Fruit fly (Drosophila melanogaster) whole organism, prepupa: Measurements from ENCODE around the gene Pex3.

Experiments used
- Blimp-1 ChIP-seq: fragments of 200-800 bp; sonication (Bioruptor generic); optimal IDR thresholded peaks from 3 replicates; lab custom pipeline; 2017; ENCODE audit warnings: missing biosample characterization, missing genetic modification characterization, mild to moderate bottlenecking, moderate library complexity, missing genetic modification reagents
- CG10631 ChIP-seq: fragments of 200-800 bp; sonication (Bioruptor generic); optimal IDR thresholded peaks from 2 replicates; lab custom pipeline; 2016; ENCODE audit warnings: missing biosample characterization, missing genetic modification characterization
- CG10669 ChIP-seq: fragments of 200-800 bp; sonication (Bioruptor generic); optimal IDR thresholded peaks from 3 replicates; lab custom pipeline; 2018; ENCODE audit warnings: missing biosample characterization, mild to moderate bottlenecking, missing genetic modification characterization, moderate library complexity
- CG15336 ChIP-seq: fragments of 200-800 bp; sonication (Bioruptor generic); IDR thresholded peaks from 2 replicates; pipeline ENCODE4 v1.3.6; 2022; ENCODE audit warnings: missing biosample characterization, missing genetic modification characterization
- CG31627 ChIP-seq: fragments of 200-800 bp; sonication (Bioruptor generic); optimal IDR thresholded peaks from 3 replicates; lab custom pipeline; 2016; ENCODE audit warnings: missing biosample characterization, missing genetic modification characterization
- Eip78C ChIP-seq: fragments of 200-800 bp; sonication (Bioruptor generic); peaks from one replicate; lab custom pipeline; 2016; ENCODE audit warnings: missing biosample characterization, missing genetic modification characterization
- Ets96B ChIP-seq: fragments of 200-800 bp; optimal IDR thresholded peaks from 2 replicates; lab custom pipeline; 2019; ENCODE audit warnings: missing biosample characterization, mild to moderate bottlenecking, missing genetic modification characterization, moderate library complexity
- Lpt ChIP-seq: fragments of 200-800 bp; sonication (Bioruptor generic); optimal IDR thresholded peaks from 3 replicates; lab custom pipeline; 2016; ENCODE audit warnings: missing biosample characterization, missing genetic modification characterization
- Met ChIP-seq: fragments of 200-800 bp; sonication (Bioruptor generic); optimal IDR thresholded peaks from 3 replicates; lab custom pipeline; 2016; ENCODE audit warnings: missing biosample characterization, missing genetic modification characterization
- dsx ChIP-seq: fragments of 200-800 bp; optimal IDR thresholded peaks from 3 replicates; lab custom pipeline; 2019; ENCODE audit warnings: missing biosample characterization, mild to moderate bottlenecking, missing genetic modification characterization, moderate library complexity; ENCODE audit not compliant: poor library complexity, severe bottlenecking
- esn ChIP-seq: fragments of 200-800 bp; sonication (Bioruptor generic); optimal IDR thresholded peaks from 2 replicates; lab custom pipeline; 2016; ENCODE audit warnings: missing biosample characterization, mild to moderate bottlenecking, missing genetic modification characterization, moderate library complexity
- net ChIP-seq: fragments of 200-800 bp; sonication (Bioruptor generic); optimal IDR thresholded peaks from 3 replicates; lab custom pipeline; 2016; ENCODE audit warnings: missing biosample characterization, missing genetic modification characterization
- pdm3 ChIP-seq: fragments of 200-800 bp; sonication (Bioruptor generic); optimal IDR thresholded peaks from 3 replicates; lab custom pipeline; 2016; ENCODE audit warnings: missing biosample characterization, missing genetic modification characterization
- ss ChIP-seq, 2 experiments: fragments of 200-800 bp; sonication (Bioruptor generic); optimal IDR thresholded peaks; 2 replicates in 1 of 2; 3 replicates in 1 of 2; lab custom pipeline; 2017 to 2018; ENCODE audit warnings: mild to moderate bottlenecking in 2 of 2, missing biosample characterization in 2 of 2, missing genetic modification characterization in 2 of 2, moderate library complexity in 1 of 2

- TF ChIP-seq dsx (GFP tag; lab: Kevin White, UChicago), result no peak
- TF ChIP-seq esn, result no peak
- TF ChIP-seq Ets96B, result no peak
- no peak for TF ChIP-seq pdm3 (GFP tag; lab: Kevin White, UChicago)
- TF ChIP-seq Eip78C (GFP tag; lab: Kevin White, UChicago), result peak; percentile 38
- TF ChIP-seq CG10631 (GFP tag; lab: Kevin White, UChicago), result no peak
- no peak for TF ChIP-seq ss (GFP tag; optimal IDR thresholded peaks at IDR 0.05; lab: Kevin White, UChicago)
- TF ChIP-seq Met, result no peak
- no peak for TF ChIP-seq CG10669 (GFP tag; lab: Kevin White, UChicago)
- no peak for TF ChIP-seq Lpt
- no peak for TF ChIP-seq CG31627 (GFP tag; lab: Kevin White, UChicago)
- no peak for TF ChIP-seq CG15336 (GFP tag; lab: Robert Waterston, UW)
- TF ChIP-seq Blimp-1 (GFP tag; lab: Kevin White, UChicago), result no peak
- TF ChIP-seq net, result no peak
These were observed 34.5 kb downstream of the Pex3 start for dm6 chr3L:15178618-15179017.
